Fruit fly (Drosophila melanogaster) whole organism, embryonic: ENCODE results near the gene CG15773.

Experiments
- Aef1 ChIP-seq: fragments of 200-800 bp; sonication (Bioruptor generic); IDR thresholded peaks from 3 replicates; pipeline ENCODE4 v1.3.6; 2022; ENCODE audit warnings: missing biosample characterization, missing genetic modification characterization
- Asciz ChIP-seq: fragments of 200-800 bp; sonication (Bioruptor generic); optimal IDR thresholded peaks from 2 replicates; lab custom pipeline; 2017; ENCODE audit warnings: missing biosample characterization, mild to moderate bottlenecking, missing genetic modification characterization, missing genetic modification reagents
- Blimp-1 ChIP-seq: fragments of 200-800 bp; sonication (Bioruptor generic); optimal IDR thresholded peaks from 3 replicates; lab custom pipeline; 2018; ENCODE audit warnings: missing biosample characterization, missing genetic modification characterization, mild to moderate bottlenecking, moderate library complexity, missing genetic modification reagents
- CG10979 ChIP-seq: fragments of 200-800 bp; sonication (Bioruptor generic); optimal IDR thresholded peaks from 2 replicates; lab custom pipeline; 2018; ENCODE audit warnings: missing biosample characterization, mild to moderate bottlenecking, missing genetic modification characterization, moderate library complexity
- CG11456 ChIP-seq: fragments of 200-800 bp; sonication (Bioruptor generic); IDR thresholded peaks from 3 replicates; pipeline ENCODE4 v1.3.6; 2022; ENCODE audit warnings: missing biosample characterization, missing genetic modification characterization
- CG11696 ChIP-seq: fragments of 200-800 bp; sonication (Bioruptor generic); IDR thresholded peaks from 2 replicates; pipeline ENCODE4 v1.3.6; 2022; ENCODE audit warnings: missing biosample characterization, missing genetic modification characterization
- CG14710 ChIP-seq: fragments of 200-800 bp; sonication (Bioruptor generic); optimal IDR thresholded peaks from 3 replicates; lab custom pipeline; 2019; ENCODE audit warnings: missing biosample characterization, mild to moderate bottlenecking, missing genetic modification characterization, moderate library complexity
- CG14860 ChIP-seq: fragments of 200-800 bp; sonication (Bioruptor generic); IDR thresholded peaks from 3 replicates; pipeline ENCODE4 v1.3.6; 2022; ENCODE audit warnings: missing biosample characterization, missing genetic modification characterization; ENCODE audit not compliant: partially characterized antibody
- CG18262 ChIP-seq: fragments of 200-800 bp; optimal IDR thresholded peaks from 3 replicates; lab custom pipeline; 2019; ENCODE audit warnings: missing biosample characterization, mild to moderate bottlenecking, missing genetic modification characterization, moderate library complexity
- CG32532 ChIP-seq: fragments of 200-800 bp; sonication (Bioruptor generic); IDR thresholded peaks from 2 replicates; pipeline ENCODE4 v1.3.6; 2022; ENCODE audit warnings: missing biosample characterization, missing genetic modification characterization
- CG34422 ChIP-seq: fragments of 200-800 bp; sonication (Bioruptor generic); IDR thresholded peaks from 3 replicates; pipeline ENCODE4 v1.3.6; 2022; ENCODE audit warnings: missing biosample characterization, missing genetic modification characterization
- CG42726 ChIP-seq: fragments of 200-800 bp; sonication (Bioruptor generic); IDR thresholded peaks from 2 replicates; pipeline ENCODE4 v1.3.6; 2022; ENCODE audit warnings: missing biosample characterization, missing genetic modification characterization; ENCODE audit not compliant: partially characterized antibody
- CG4282 ChIP-seq: fragments of 200-800 bp; sonication (Bioruptor generic); optimal IDR thresholded peaks from 2 replicates; lab custom pipeline; 2016; ENCODE audit warnings: missing biosample characterization, missing genetic modification characterization
- CG6689 ChIP-seq: fragments of 200-800 bp; sonication (Bioruptor generic); IDR thresholded peaks from 2 replicates; pipeline ENCODE4 v1.3.6; 2022; ENCODE audit warnings: missing biosample characterization, missing genetic modification characterization
- CG6813 ChIP-seq: fragments of 200-800 bp; sonication (Bioruptor generic); optimal IDR thresholded peaks from 2 replicates; lab custom pipeline; 2017; ENCODE audit warnings: missing biosample characterization, missing genetic modification characterization, mild to moderate bottlenecking, moderate library complexity, missing genetic modification reagents
- CG8924 ChIP-seq: fragments of 200-800 bp; optimal IDR thresholded peaks from 3 replicates; lab custom pipeline; 2019; ENCODE audit warnings: missing biosample characterization, mild to moderate bottlenecking, missing genetic modification characterization, moderate library complexity
- CG8944 ChIP-seq: fragments of 200-800 bp; sonication (Bioruptor generic); optimal IDR thresholded peaks from 3 replicates; lab custom pipeline; 2016; ENCODE audit warnings: missing biosample characterization, missing genetic modification characterization
- CG9727 ChIP-seq: fragments of 200-800 bp; sonication (Bioruptor generic); optimal IDR thresholded peaks from 3 replicates; lab custom pipeline; 2017; ENCODE audit warnings: missing biosample characterization, mild to moderate bottlenecking, missing genetic modification characterization
- CoRest ChIP-seq: fragments of 200-800 bp; sonication (Bioruptor generic); optimal IDR thresholded peaks from 3 replicates; lab custom pipeline; 2018; ENCODE audit warnings: missing biosample characterization, mild to moderate bottlenecking, missing genetic modification characterization, moderate library complexity
- Deaf1 ChIP-seq: fragments of 200-800 bp; optimal IDR thresholded peaks from 3 replicates; lab custom pipeline; 2019; ENCODE audit warnings: missing biosample characterization, mild to moderate bottlenecking, missing genetic modification characterization, moderate library complexity
- Doc3 ChIP-seq: fragments of 200-800 bp; sonication (Bioruptor generic); IDR thresholded peaks from 3 replicates; pipeline ENCODE4 v1.3.6; 2022; ENCODE audit warnings: missing biosample characterization, missing genetic modification characterization; ENCODE audit not compliant: partially characterized antibody
- MTF-1 ChIP-seq: fragments of 200-800 bp; sonication (Bioruptor generic); optimal IDR thresholded peaks from 2 replicates; lab custom pipeline; 2018; ENCODE audit warnings: missing biosample characterization, mild to moderate bottlenecking, missing genetic modification characterization, borderline replicate concordance
- Meics ChIP-seq: fragments of 200-800 bp; sonication (Bioruptor generic); optimal IDR thresholded peaks from 2 replicates; lab custom pipeline; 2017; ENCODE audit warnings: missing biosample characterization, mild to moderate bottlenecking, missing genetic modification characterization
- Pdp1 ChIP-seq, 2 experiments: fragments of 200-800 bp; sonication (Bioruptor generic); optimal IDR thresholded peaks; 3 replicates each; lab custom pipeline; 2016; ENCODE audit warnings: missing biosample characterization in 2 of 2, missing genetic modification characterization in 2 of 2, mild to moderate bottlenecking in 1 of 2, moderate library complexity in 1 of 2
- Sin3A ChIP-seq: fragments of >200 bp; optimal IDR thresholded peaks from 2 replicates; lab custom pipeline; 2018
- Trl ChIP-seq, 3 experiments: fragments of >200 bp in 2 of 3; fragments of 200-800 bp in 1 of 3; sonication (Bioruptor generic) in 1 of 3; optimal IDR thresholded peaks; 2 replicates in 1 of 3; 3 replicates in 2 of 3; lab custom pipeline; 2016 to 2017; ENCODE audit warnings: missing biosample characterization in 1 of 3, missing genetic modification characterization in 1 of 3
- ap ChIP-seq: fragments of 200-800 bp; sonication (Bioruptor generic); IDR thresholded peaks from 2 replicates; pipeline ENCODE4 v1.3.6; 2022; ENCODE audit warnings: missing biosample characterization, missing genetic modification characterization
- az2 ChIP-seq: fragments of 200-800 bp; sonication (Bioruptor generic); optimal IDR thresholded peaks from 3 replicates; lab custom pipeline; 2016; ENCODE audit warnings: missing biosample characterization, missing genetic modification characterization
- bcd ChIP-seq: fragments of 200-800 bp; sonication (Bioruptor generic); optimal IDR thresholded peaks from 2 replicates; lab custom pipeline; 2017; ENCODE audit warnings: missing biosample characterization, mild to moderate bottlenecking, missing genetic modification characterization
- crc ChIP-seq: fragments of 200-800 bp; sonication (Bioruptor generic); optimal IDR thresholded peaks from 2 replicates; lab custom pipeline; 2016; ENCODE audit warnings: missing biosample characterization, missing genetic modification characterization
- croc ChIP-seq: fragments of 200-800 bp; sonication (Bioruptor generic); conservative IDR thresholded peaks from 3 replicates; pipeline ENCODE4 v1.3.6; 2022; ENCODE audit warnings: missing biosample characterization, missing genetic modification characterization
- esg ChIP-seq: fragments of 200-800 bp; sonication (Bioruptor generic); conservative IDR thresholded peaks from 2 replicates; pipeline ENCODE4 v1.3.6; 2022; ENCODE audit warnings: missing biosample characterization, missing genetic modification characterization
- gcm ChIP-seq: fragments of 200-800 bp; sonication (Bioruptor generic); optimal IDR thresholded peaks from 2 replicates; lab custom pipeline; 2019; ENCODE audit warnings: missing biosample characterization, mild to moderate bottlenecking, missing genetic modification characterization, moderate library complexity
- gem ChIP-seq: fragments of 200-800 bp; sonication (Bioruptor generic); optimal IDR thresholded peaks from 2 replicates; lab custom pipeline; 2019; ENCODE audit warnings: missing biosample characterization, mild to moderate bottlenecking, missing genetic modification characterization, moderate library complexity
- grau ChIP-seq: fragments of 200-800 bp; optimal IDR thresholded peaks from 3 replicates; lab custom pipeline; 2019; ENCODE audit warnings: missing biosample characterization, mild to moderate bottlenecking, missing genetic modification characterization, moderate library complexity
- her ChIP-seq: fragments of 200-800 bp; sonication (Bioruptor generic); optimal IDR thresholded peaks from 2 replicates; lab custom pipeline; 2016; ENCODE audit warnings: missing biosample characterization, missing genetic modification characterization
- inv ChIP-seq: fragments of 200-800 bp; sonication (Bioruptor generic); IDR thresholded peaks from 2 replicates; pipeline ENCODE4 v1.3.6; 2022; ENCODE audit warnings: missing biosample characterization, missing genetic modification characterization; ENCODE audit not compliant: partially characterized antibody
- ken ChIP-seq: fragments of 200-800 bp; sonication (Bioruptor generic); IDR thresholded peaks from 3 replicates; pipeline ENCODE4 v1.3.6; 2022; ENCODE audit warnings: missing biosample characterization, missing genetic modification characterization
- odd ChIP-seq: fragments of 200-800 bp; sonication (Bioruptor generic); optimal IDR thresholded peaks from 2 replicates; lab custom pipeline; 2017; ENCODE audit warnings: missing biosample characterization, mild to moderate bottlenecking, missing genetic modification characterization
- onecut ChIP-seq: fragments of 200-800 bp; sonication (Bioruptor generic); IDR thresholded peaks from 2 replicates; pipeline ENCODE4 v1.3.6; 2022; ENCODE audit warnings: missing biosample characterization, missing genetic modification characterization
- prd ChIP-seq, 3 experiments: fragments of >200 bp in 2 of 3; fragments of 200-800 bp in 1 of 3; sonication (Bioruptor generic) in 1 of 3; optimal IDR thresholded peaks in 2 of 3; IDR thresholded peaks in 1 of 3; 2 replicates in 2 of 3; 3 replicates in 1 of 3; pipeline versions ENCODE4 v1.3.6 to Lab custom; 2017 to 2022; ENCODE audit warnings: missing biosample characterization in 1 of 3, missing genetic modification characterization in 1 of 3
- seq ChIP-seq: fragments of 200-800 bp; sonication (Bioruptor generic); IDR thresholded peaks from 2 replicates; pipeline ENCODE4 v1.3.6; 2022; ENCODE audit warnings: missing biosample characterization, missing genetic modification characterization
- tio ChIP-seq: fragments of 200-800 bp; sonication (Bioruptor generic); optimal IDR thresholded peaks from 2 replicates; lab custom pipeline; 2017; ENCODE audit warnings: missing biosample characterization, missing genetic modification characterization, inconsistent platforms
- zen ChIP-seq: fragments of 200-800 bp; sonication (Bioruptor generic); optimal IDR thresholded peaks from 3 replicates; lab custom pipeline; 2018; ENCODE audit warnings: missing biosample characterization, mild to moderate bottlenecking, missing genetic modification characterization, moderate library complexity
- zen2 ChIP-seq: fragments of 200-800 bp; sonication (Bioruptor generic); IDR thresholded peaks from 3 replicates; pipeline ENCODE4 v1.3.6; 2022; ENCODE audit warnings: missing biosample characterization, missing genetic modification characterization; ENCODE audit not compliant: partially characterized antibody
- zfh1 ChIP-seq: fragments of 200-800 bp; sonication (Bioruptor generic); IDR thresholded peaks from 3 replicates; pipeline ENCODE4 v1.3.6; 2022; ENCODE audit warnings: missing biosample characterization, missing genetic modification characterization

The CG15773 gene

dm6 chrX:5744992-5745732 lies 12.6 kb downstream of the CG15773 start (continued):
- peak; percentile 62; the same call in 1 of the 3 replicates for TF ChIP-seq CG14860 (GFP tag; lab: Robert Waterston, UW)
- TF ChIP-seq Asciz (GFP tag; lab: Kevin White, UChicago), result no peak
- peak; percentile 34; the same call in 1 of the 3 replicates for TF ChIP-seq zen2 (GFP tag; lab: Robert Waterston, UW)
- TF ChIP-seq CG18262 (tag; lab: Kevin White, UChicago), result peak; percentile 37
- peak; percentile 37; the same call in 1 of the 3 replicates for TF ChIP-seq zfh1 (GFP tag; lab: Robert Waterston, UW)
- TF ChIP-seq bcd (GFP tag; lab: Kevin White, UChicago), result peak; percentile 41
- no peak for TF ChIP-seq odd
- peak; percentile 2 for TF ChIP-seq CoRest
- no peak for TF ChIP-seq crc
- no peak for TF ChIP-seq gcm (GFP tag; lab: Kevin White, UChicago)
- peak; percentile 79 for TF ChIP-seq Doc3 (GFP tag; lab: Robert Waterston, UW)
- no peak for TF ChIP-seq CG10979 (tag; lab: Kevin White, UChicago)
- TF ChIP-seq grau, result peak; percentile 9
- no peak for TF ChIP-seq croc
- peak; percentile 38 for TF ChIP-seq CG32532 (GFP tag; lab: Robert Waterston, UW)
- TF ChIP-seq tio, result peak; percentile 12
- TF ChIP-seq inv (GFP tag; lab: Robert Waterston, UW), result peak; percentile 44; the same call in 1 of the 2 replicates
- no peak; the same call in 1 of the 2 replicates for TF ChIP-seq seq (GFP tag; lab: Robert Waterston, UW)
- TF ChIP-seq CG4282 (GFP tag; lab: Kevin White, UChicago), result no peak
- TF ChIP-seq az2, result peak; percentile 17
- TF ChIP-seq gem (tag; lab: Kevin White, UChicago), result peak; percentile 48
- peak in 1 of 2 experiments; percentile 93 for TF ChIP-seq Pdp1 (GFP tag; optimal IDR thresholded peaks at IDR 0.05; lab: Kevin White, UChicago)
- no peak for TF ChIP-seq zen (tag; lab: Kevin White, UChicago)
- no peak for TF ChIP-seq CG8944
- TF ChIP-seq CG42726 (GFP tag; lab: Robert Waterston, UW), result 0 out of 2 replicates have a peak, but pooled peaks have one; percentile 23
- TF ChIP-seq CG8924 (tag; lab: Kevin White, UChicago), result peak; percentile 38
- no peak for TF ChIP-seq Deaf1
- peak; percentile 9 for TF ChIP-seq her (GFP tag; lab: Kevin White, UChicago)
- 0 out of 2 replicates have a peak, but pooled peaks have one; percentile 7 for TF ChIP-seq CG6689 (GFP tag; lab: Robert Waterston, UW)
- TF ChIP-seq Meics (GFP tag; lab: Kevin White, UChicago), result peak; percentile 17
- peak in 1 of 2 experiments; percentile 11 for TF ChIP-seq Trl (optimal IDR thresholded peaks at IDR 0.05; lab: Kevin White, UChicago)
- no peak for TF ChIP-seq Trl (GFP tag; optimal IDR thresholded peaks at IDR 0.05; lab: Kevin White, UChicago)
- TF ChIP-seq CG14710 (tag; lab: Kevin White, UChicago), result peak; percentile 2
- 0 out of 3 replicates have a peak, but pooled peaks have one; percentile 13 for TF ChIP-seq CG34422
- TF ChIP-seq Sin3A, result no peak
- TF ChIP-seq Aef1 (GFP tag; lab: Robert Waterston, UW), result no peak
- no peak for TF ChIP-seq MTF-1 (GFP tag; lab: Kevin White, UChicago)
- TF ChIP-seq prd (optimal IDR thresholded peaks at IDR 0.05; lab: Kevin White, UChicago), result no peak
- TF ChIP-seq prd (GFP tag; IDR thresholded peaks at IDR 0.05; lab: Robert Waterston, UW), result peak; percentile 32; the same call in 1 of the 3 replicates
- peak; percentile 20 for TF ChIP-seq Blimp-1 (GFP tag; lab: Kevin White, UChicago)
- TF ChIP-seq CG9727 (GFP tag; lab: Kevin White, UChicago), result peak; percentile 33
- TF ChIP-seq esg, result no peak
- TF ChIP-seq onecut, result peak; percentile 34; the same call in 1 of the 2 replicates
- TF ChIP-seq ken (GFP tag; lab: Robert Waterston, UW), result 0 out of 3 replicates have a peak, but pooled peaks have one; percentile 37
- no peak for TF ChIP-seq ap
- no peak for TF ChIP-seq CG6813 (GFP tag; lab: Kevin White, UChicago)
- no peak for TF ChIP-seq CG11696 (GFP tag; lab: Robert Waterston, UW)
- 0 out of 3 replicates have a peak, but pooled peaks have one; percentile 35 for TF ChIP-seq CG11456 (GFP tag; lab: Robert Waterston, UW)
